Worm (Caenorhabditis elegans) whole organism, L3 larva: ENCODE data around the gene Y55F3BL.4.

ENCODE experiments used
- R02D3.7 ChIP-seq: fragments of 150-350 bp; optimal IDR thresholded peaks from 2 replicates; lab custom pipeline; 2014; ENCODE audit warnings: missing biosample characterization, missing genetic modification characterization
- ZK546.5 ChIP-seq: sonication (generic microtip); optimal IDR thresholded peaks from 2 replicates; lab custom pipeline; 2017; ENCODE audit warnings: missing biosample characterization, missing genetic modification characterization
- ama-1 ChIP-seq: fragments of 150-350 bp; optimal IDR thresholded peaks from 2 replicates; lab custom pipeline; 2018
- ceh-16 ChIP-seq: sonication (generic microtip); optimal IDR thresholded peaks from 2 replicates; lab custom pipeline; 2017; ENCODE audit warnings: missing biosample characterization, missing genetic modification characterization
- ceh-28 ChIP-seq: fragments of 150-350 bp; optimal IDR thresholded peaks from 2 replicates; lab custom pipeline; 2014; ENCODE audit warnings: missing biosample characterization, missing genetic modification reagents, missing genetic modification characterization
- ceh-82 ChIP-seq: fragments of 150-350 bp; optimal IDR thresholded peaks from 2 replicates; lab custom pipeline; 2014; ENCODE audit warnings: missing biosample characterization, missing genetic modification characterization
- ceh-9 ChIP-seq: sonication (generic microtip); optimal IDR thresholded peaks from 2 replicates; lab custom pipeline; 2018; ENCODE audit warnings: missing biosample characterization, missing genetic modification characterization
- daf-12 ChIP-seq: fragments of 150-350 bp; optimal IDR thresholded peaks from 2 replicates; lab custom pipeline; 2014; ENCODE audit warnings: missing biosample characterization, missing genetic modification reagents, missing genetic modification characterization
- egl-27 ChIP-seq: sonication (generic microtip); optimal IDR thresholded peaks from 4 replicates; lab custom pipeline; 2017; ENCODE audit warnings: missing biosample characterization, missing genetic modification reagents, missing genetic modification characterization
- elt-2 ChIP-seq: sonication (generic microtip); optimal IDR thresholded peaks from 2 replicates; lab custom pipeline; 2016; ENCODE audit warnings: missing genetic modification reagents, mild to moderate bottlenecking, missing genetic modification characterization, missing compliant biosample characterization
- elt-3 ChIP-seq, 3 experiments: fragments of 150-350 bp in 1 of 3; sonication (generic microtip) in 2 of 3; optimal IDR thresholded peaks; 2 replicates in 2 of 3; 4 replicates in 1 of 3; lab custom pipeline; 2014 to 2017; ENCODE audit warnings: missing biosample characterization in 3 of 3, missing genetic modification characterization in 3 of 3
- eor-1 ChIP-seq, 2 experiments: fragments of 150-350 bp; optimal IDR thresholded peaks; 2 replicates each; lab custom pipeline; 2014 to 2018; ENCODE audit warnings: missing biosample characterization in 2 of 2, missing genetic modification characterization in 2 of 2
- fkh-10 ChIP-seq: sonication (generic microtip); optimal IDR thresholded peaks from 2 replicates; lab custom pipeline; 2017; ENCODE audit warnings: missing biosample characterization, missing genetic modification reagents, missing genetic modification characterization
- fkh-2 ChIP-seq: fragments of 150-350 bp; optimal IDR thresholded peaks from 2 replicates; lab custom pipeline; 2014; ENCODE audit warnings: missing biosample characterization, missing genetic modification reagents, missing genetic modification characterization
- fos-1 ChIP-seq: fragments of 150-350 bp; optimal IDR thresholded peaks from 2 replicates; lab custom pipeline; 2014; ENCODE audit warnings: missing biosample characterization, missing genetic modification characterization
- hmg-11 ChIP-seq: sonication (generic microtip); optimal IDR thresholded peaks from 2 replicates; lab custom pipeline; 2016; ENCODE audit warnings: missing genetic modification characterization, missing compliant biosample characterization
- lsy-12 ChIP-seq: sonication (generic microtip); optimal IDR thresholded peaks from 2 replicates; lab custom pipeline; 2016; ENCODE audit warnings: mild to moderate bottlenecking, missing genetic modification characterization, missing compliant biosample characterization
- mdl-1 ChIP-seq: fragments of 150-350 bp; optimal IDR thresholded peaks from 2 replicates; lab custom pipeline; 2014; ENCODE audit warnings: missing biosample characterization, missing genetic modification characterization
- mml-1 ChIP-seq: fragments of 150-350 bp; sonication (generic microtip); optimal IDR thresholded peaks from 3 replicates; lab custom pipeline; 2014; ENCODE audit warnings: missing biosample characterization, missing genetic modification characterization
- nhr-12 ChIP-seq: fragments of 150-350 bp; optimal IDR thresholded peaks from 2 replicates; lab custom pipeline; 2014; ENCODE audit warnings: missing biosample characterization, missing genetic modification characterization
- nhr-23 ChIP-seq: fragments of 150-350 bp; optimal IDR thresholded peaks from 2 replicates; lab custom pipeline; 2014; ENCODE audit warnings: missing biosample characterization, missing genetic modification reagents, missing genetic modification characterization
- nhr-25 ChIP-seq: sonication (generic microtip); optimal IDR thresholded peaks from 2 replicates; lab custom pipeline; 2017; ENCODE audit warnings: missing biosample characterization, missing genetic modification characterization
- nhr-28 ChIP-seq: fragments of 150-350 bp; optimal IDR thresholded peaks from 2 replicates; lab custom pipeline; 2014; ENCODE audit warnings: missing biosample characterization, missing genetic modification characterization
- nhr-43 ChIP-seq: sonication (generic microtip); optimal IDR thresholded peaks from 2 replicates; lab custom pipeline; 2016; ENCODE audit warnings: mild to moderate bottlenecking, missing genetic modification characterization, missing compliant biosample characterization; ENCODE audit not compliant: poor library complexity, severe bottlenecking
- nhr-67 ChIP-seq: fragments of 150-350 bp; optimal IDR thresholded peaks from 2 replicates; lab custom pipeline; 2014; ENCODE audit warnings: missing biosample characterization, missing genetic modification characterization
- nhr-76 ChIP-seq: fragments of 150-350 bp; sonication (generic microtip); optimal IDR thresholded peaks from 5 replicates; lab custom pipeline; 2014; ENCODE audit warnings: missing biosample characterization, missing genetic modification characterization
- nhr-77 ChIP-seq: fragments of 150-350 bp; optimal IDR thresholded peaks from 2 replicates; lab custom pipeline; 2014; ENCODE audit warnings: missing biosample characterization, missing genetic modification characterization
- pha-4 ChIP-seq: fragments of 150-350 bp; optimal IDR thresholded peaks from 2 replicates; lab custom pipeline; 2014; ENCODE audit warnings: missing biosample characterization, missing genetic modification reagents, missing genetic modification characterization
- sea-2 ChIP-seq: fragments of 150-350 bp; sonication (generic microtip); optimal IDR thresholded peaks from 4 replicates; lab custom pipeline; 2014; ENCODE audit warnings: missing biosample characterization, missing genetic modification reagents, missing genetic modification characterization
- skn-1 ChIP-seq: fragments of 150-350 bp; optimal IDR thresholded peaks from 2 replicates; lab custom pipeline; 2014; ENCODE audit warnings: missing biosample characterization, missing genetic modification characterization
- tbx-2 ChIP-seq: sonication (generic microtip); optimal IDR thresholded peaks from 2 replicates; lab custom pipeline; 2016; ENCODE audit warnings: mild to moderate bottlenecking, missing genetic modification characterization, missing compliant biosample characterization
- unc-39 ChIP-seq: sonication (generic microtip); optimal IDR thresholded peaks from 4 replicates; lab custom pipeline; 2017; ENCODE audit warnings: missing biosample characterization, missing genetic modification characterization
- unc-62 ChIP-seq: fragments of 150-350 bp; sonication (generic microtip); optimal IDR thresholded peaks from 4 replicates; lab custom pipeline; 2014; ENCODE audit warnings: missing biosample characterization, missing genetic modification reagents, missing genetic modification characterization
- ztf-11 ChIP-seq: fragments of 150-350 bp; optimal IDR thresholded peaks from 2 replicates; lab custom pipeline; 2014; ENCODE audit warnings: missing biosample characterization, missing genetic modification characterization
- ztf-4 ChIP-seq: fragments of 150-350 bp; optimal IDR thresholded peaks from 2 replicates; lab custom pipeline; 2014; ENCODE audit warnings: missing biosample characterization, missing genetic modification characterization

Gene Y55F3BL.4

DNA sequence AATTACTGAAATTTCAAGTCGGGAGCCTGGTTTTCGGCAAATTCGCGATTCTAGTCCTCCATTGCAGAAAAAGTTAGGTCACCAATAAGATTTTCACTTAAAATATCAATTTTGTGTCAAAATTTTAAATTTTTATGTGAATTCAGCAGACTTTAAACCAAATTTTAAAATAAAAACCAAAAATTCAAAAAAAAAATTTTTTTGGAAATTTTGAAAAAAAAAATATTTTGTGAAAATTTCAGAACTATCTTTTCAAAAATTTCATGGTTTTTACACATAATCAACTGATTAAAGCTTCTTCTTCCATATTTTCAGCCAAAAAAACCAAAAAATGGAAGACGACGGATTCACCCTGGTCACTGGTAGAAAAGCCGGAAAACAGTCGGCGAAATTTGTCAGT lies at the start of gene Y55F3BL.4:
TSS of gene Y55F3BL.4 (plus strand) at position 301 of the 400 bp plus-strand sequence.
- TF ChIP-seq R02D3.7 (tag; lab: Kevin White, UChicago) (no peak), daf-12 (tag; lab: Kevin White, UChicago) (no peak), nhr-12 (no peak), ceh-28 (no peak), ama-1 (lab: Kevin White, UChicago) (no peak), elt-3 (tag; optimal IDR thresholded peaks at IDR 0.05; lab: Kevin White, UChicago) (no peak), pha-4 (tag; lab: Kevin White, UChicago) (no peak), lsy-12 (tag; lab: Kevin White, UChicago) (no peak), skn-1 (tag; lab: Kevin White, UChicago) (no peak), nhr-77 (tag; lab: Kevin White, UChicago) (no peak), mml-1 (tag; lab: Kevin White, UChicago) (no peak), ZK546.5 (no peak), egl-27 (tag; lab: Kevin White, UChicago) (no peak), elt-2 (no peak), nhr-43 (tag; lab: Kevin White, UChicago) (no peak), nhr-23 (tag; lab: Kevin White, UChicago) (no peak), hmg-11 (no peak)

DNA sequence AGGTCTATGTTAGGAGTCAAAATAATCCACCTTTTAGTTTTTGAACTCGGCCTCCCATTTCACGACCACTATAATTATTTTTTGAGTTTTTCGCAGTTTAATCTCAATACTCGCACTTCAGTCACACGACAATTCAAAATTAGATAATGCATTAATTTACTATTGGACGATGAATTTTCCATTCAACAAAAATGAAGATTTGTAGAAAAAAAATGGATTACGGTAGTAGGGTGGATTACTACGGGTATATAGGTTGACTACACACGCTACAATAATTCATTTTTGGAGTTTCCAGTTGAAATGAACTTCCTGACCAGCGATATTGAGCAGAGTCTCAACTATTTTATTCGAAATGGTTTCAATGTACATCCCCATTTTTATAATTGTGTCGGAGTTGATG lies 48.5 kb upstream of the Y55F3BL.4 start, which contains the start of gene srt-23:
TSS of gene srt-23 (plus strand) at position 301 of the 400 bp plus-strand sequence.
- TF ChIP-seq nhr-43 (tag; lab: Kevin White, UChicago) (no peak), ztf-11 (tag; lab: Kevin White, UChicago) (no peak), ZK546.5 (no peak), mdl-1 (no peak), nhr-12 (no peak), nhr-23 (tag; lab: Kevin White, UChicago) (no peak), nhr-25 (no peak), unc-62 (GFP tag; lab: Kevin White, UChicago) (no peak), ama-1 (lab: Kevin White, UChicago) (no peak), ceh-28 (no peak), unc-39 (tag; lab: Kevin White, UChicago) (no peak)

DNA sequence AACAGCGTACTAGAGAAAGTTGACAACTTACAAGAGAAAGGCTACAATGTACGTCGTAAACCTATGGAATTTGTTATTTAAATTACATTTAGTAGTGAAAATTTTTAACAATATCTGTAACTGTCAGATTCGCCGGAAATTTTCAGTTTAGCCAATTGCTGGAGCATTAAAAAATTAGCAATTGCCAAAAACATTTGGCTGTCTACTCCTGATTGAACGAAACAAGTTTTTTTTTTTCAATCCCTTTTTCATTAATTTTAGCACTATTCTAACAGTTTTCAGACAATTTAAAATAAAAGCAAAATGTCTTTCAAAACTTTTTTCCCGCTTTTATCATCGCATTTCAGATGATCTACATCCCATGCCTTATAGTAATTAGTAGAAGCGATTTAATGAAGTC lies 47.9 kb upstream of the Y55F3BL.4 start:
- TF ChIP-seq unc-62 (GFP tag; lab: Kevin White, UChicago): no peak
- no peak for TF ChIP-seq ceh-82 (tag; lab: Kevin White, UChicago)
- TF ChIP-seq ceh-28: no peak

DNA sequence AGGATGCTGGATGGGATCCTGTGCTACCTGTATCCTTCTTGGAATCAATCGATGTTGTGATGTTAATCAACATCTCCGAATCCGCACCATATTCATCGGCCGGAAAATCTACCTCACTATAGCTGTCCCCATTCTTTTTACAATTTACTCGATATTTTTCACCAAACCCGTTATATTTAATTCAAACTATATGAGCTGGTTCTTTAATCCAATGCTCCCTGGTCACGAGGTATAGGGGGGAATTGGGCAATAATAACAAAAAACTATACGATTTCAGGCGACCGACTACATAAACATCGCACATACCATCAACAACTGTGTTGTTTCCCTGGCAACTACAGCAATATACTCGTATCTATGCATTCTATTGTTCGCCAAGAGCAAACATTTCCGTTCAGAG lies 47.4 kb upstream of the Y55F3BL.4 start:
- TF ChIP-seq mml-1 (tag; lab: Kevin White, UChicago): no peak
- TF ChIP-seq ceh-82 (tag; lab: Kevin White, UChicago): no peak
- TF ChIP-seq ztf-4 (tag; lab: Kevin White, UChicago): no peak

DNA sequence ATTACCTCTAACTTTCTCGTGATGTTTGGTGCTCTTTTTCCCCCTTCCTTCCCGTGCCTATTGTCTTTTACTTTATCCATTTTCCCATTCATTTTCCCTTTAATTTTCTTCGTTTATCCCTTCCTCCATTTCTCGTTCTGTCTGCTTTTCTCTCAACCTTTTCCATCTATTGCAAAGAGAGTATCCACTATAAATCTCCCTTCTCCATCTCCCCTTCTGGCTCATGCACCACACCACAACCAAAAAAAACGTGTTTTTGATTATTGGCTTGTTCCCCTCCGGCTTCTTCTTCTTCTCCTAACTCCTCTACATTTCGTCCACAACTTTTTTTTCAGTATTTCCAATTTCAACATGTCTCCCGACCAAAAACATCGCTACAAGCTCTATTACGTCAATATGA lies 44.6 kb upstream of the Y55F3BL.4 start, which contains the start of gene gst-40:
TSS of gene gst-40 (plus strand) at position 236 of the 400 bp plus-strand sequence.
- TF ChIP-seq nhr-67 (tag; lab: Kevin White, UChicago): no peak
- peak; percentile 1 for TF ChIP-seq hmg-11

DNA sequence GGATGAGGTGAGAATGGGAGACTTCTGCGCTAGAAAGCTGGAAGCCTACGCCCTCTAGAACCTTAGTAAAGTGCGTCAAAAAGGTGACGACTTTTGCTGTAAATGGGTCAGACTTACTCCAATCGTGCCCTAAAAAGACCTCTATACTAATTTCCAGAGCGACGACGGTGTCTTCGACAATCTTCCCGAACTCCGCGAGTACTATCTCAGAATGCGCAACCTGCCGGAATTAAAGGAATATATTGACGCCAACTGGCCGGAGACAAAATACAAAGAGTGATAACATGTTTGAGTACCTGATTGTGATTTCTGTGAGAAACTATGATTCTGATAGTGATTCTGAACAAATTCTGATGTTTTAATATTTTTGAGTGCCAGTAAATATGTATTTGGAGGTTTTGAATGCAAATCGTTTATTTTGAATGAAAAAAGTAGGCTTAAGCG lies 42.9 kb upstream of the Y55F3BL.4 start:
- no peak for TF ChIP-seq ceh-82 (tag; lab: Kevin White, UChicago)
- TF ChIP-seq nhr-43 (tag; lab: Kevin White, UChicago): peak; percentile 22
- TF ChIP-seq ceh-9 (tag; lab: Kevin White, UChicago): no peak
- peak; percentile 49 for TF ChIP-seq nhr-23 (tag; lab: Kevin White, UChicago)
- TF ChIP-seq ama-1 (lab: Kevin White, UChicago): peak; percentile 82
- peak; percentile 5 for TF ChIP-seq nhr-25
- TF ChIP-seq elt-3 (tag; optimal IDR thresholded peaks at IDR 0.05; lab: Kevin White, UChicago): peak in 1 of 3 experiments; percentile 36

DNA sequence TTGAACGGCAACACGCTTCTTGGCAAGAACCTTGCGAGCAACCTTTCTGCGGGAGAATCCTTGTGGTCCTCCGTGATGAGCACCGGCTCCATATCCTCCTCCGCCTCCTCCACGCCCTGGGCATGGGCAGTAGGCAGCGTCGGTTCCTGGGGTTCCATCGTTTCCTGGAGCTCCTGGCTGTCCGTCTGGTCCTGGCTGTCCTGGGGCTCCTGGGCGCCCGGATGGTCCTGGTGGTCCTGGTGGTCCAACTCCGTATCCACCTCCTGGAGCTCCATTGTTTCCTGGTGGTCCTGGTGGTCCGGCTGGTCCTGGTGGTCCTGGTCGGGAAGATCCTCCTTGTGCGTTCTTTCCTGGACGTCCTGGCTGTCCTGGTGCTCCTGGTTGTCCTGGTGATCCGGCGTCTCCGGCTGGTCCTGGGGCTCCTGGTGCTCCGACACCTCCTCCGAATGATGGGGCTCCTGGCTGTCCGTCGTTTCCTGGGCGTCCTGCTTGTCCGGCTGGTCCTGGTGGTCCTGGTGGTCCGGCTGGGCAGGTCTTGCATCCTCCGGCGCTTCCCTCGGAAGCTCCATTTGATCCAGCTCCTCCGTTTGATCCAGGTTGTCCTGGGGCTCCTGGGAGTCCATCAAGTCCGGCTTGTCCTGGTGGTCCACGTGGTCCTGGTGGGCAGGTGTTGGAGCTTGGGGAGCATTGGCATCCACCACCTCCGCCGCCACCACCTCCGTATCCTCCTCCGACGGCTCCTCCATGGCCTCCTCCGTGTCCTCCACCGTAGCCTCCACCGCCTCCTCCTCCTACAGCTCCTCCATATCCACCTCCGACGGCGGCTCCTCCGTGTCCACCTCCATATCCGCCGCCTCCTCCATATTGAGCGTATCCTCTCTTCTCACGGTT lies 42.2 kb upstream of the Y55F3BL.4 start:
- TF ChIP-seq fkh-2 (tag; lab: Kevin White, UChicago) (no peak), tbx-2 (tag; lab: Kevin White, UChicago) (no peak), sea-2 (GFP tag; lab: Kevin White, UChicago) (no peak), nhr-12 (no peak), nhr-28 (tag; lab: Kevin White, UChicago) (no peak), lsy-12 (tag; lab: Kevin White, UChicago) (no peak), nhr-76 (no peak), fos-1 (tag; lab: Kevin White, UChicago) (no peak), ceh-16 (tag; lab: Kevin White, UChicago) (no peak), elt-3 (tag; optimal IDR thresholded peaks at IDR 0.05; lab: Kevin White, UChicago) (no peak), ceh-82 (tag; lab: Kevin White, UChicago) (no peak), eor-1 (tag; optimal IDR thresholded peaks at IDR 0.05; lab: Kevin White, UChicago) (no peak), fkh-10 (GFP tag; lab: Kevin White, UChicago) (no peak)
